Fruit fly (Drosophila melanogaster): ENCODE results near the gene CG43844.

The CG43844 gene

DNA sequence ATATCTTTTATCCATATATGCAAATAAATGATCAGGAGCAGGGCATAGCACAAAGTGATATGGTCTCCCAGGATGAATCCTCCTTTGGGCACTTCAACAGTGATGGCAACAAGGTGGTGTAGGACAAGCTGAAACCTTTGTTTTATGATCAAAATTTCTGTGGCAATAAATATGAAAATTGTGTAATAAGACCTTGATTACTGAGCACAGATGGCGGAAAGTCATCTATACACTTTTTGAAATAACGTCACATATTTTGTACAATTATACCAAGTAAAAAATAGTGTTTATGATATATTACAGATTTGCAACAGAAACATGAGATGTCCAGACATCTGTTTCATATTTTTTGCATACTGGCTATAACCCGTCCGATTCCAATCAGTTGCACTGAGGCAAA is 8.8 kb upstream of the CG43844 start, which contains the start of gene CG31465:
CG31465 (plus strand) TSS at position 301 of the 400 bp plus-strand sequence.
- no peak for TF ChIP-seq CG10669 (GFP tag; optimal IDR thresholded peaks at IDR 0.05)
- no peak for TF ChIP-seq CG11902 (GFP tag; optimal IDR thresholded peaks at IDR 0.05)
- no peak for TF ChIP-seq fd85E (GFP tag; optimal IDR thresholded peaks at IDR 0.05)
- TF ChIP-seq Eip93F (GFP tag; optimal IDR thresholded peaks at IDR 0.05), result no peak
- TF ChIP-seq svp (GFP tag), result no peak
- no peak for TF ChIP-seq CG6854 (GFP tag; optimal IDR thresholded peaks at IDR 0.05)
- TF ChIP-seq CG6808 (GFP tag; optimal IDR thresholded peaks at IDR 0.05), result no peak
- no peak for TF ChIP-seq Sox15 (GFP tag; optimal IDR thresholded peaks at IDR 0.05)
- TF ChIP-seq Ets21C (GFP tag; optimal IDR thresholded peaks at IDR 0.05), result no peak
- TF ChIP-seq cyc (GFP tag; optimal IDR thresholded peaks at IDR 0.05), result no peak
- no peak for TF ChIP-seq Sox14 (GFP tag; optimal IDR thresholded peaks at IDR 0.05)
- TF ChIP-seq Eip78C (GFP tag), result no peak
- no peak for TF ChIP-seq salr (GFP tag; optimal IDR thresholded peaks at IDR 0.05)
- no peak for TF ChIP-seq Eip75B (GFP tag; optimal IDR thresholded peaks at IDR 0.05)
- TF ChIP-seq esn (GFP tag; optimal IDR thresholded peaks at IDR 0.05), result no peak
- no peak for TF ChIP-seq CG32006 (GFP tag; optimal IDR thresholded peaks at IDR 0.05)
- no peak for TF ChIP-seq CG16779 (tag; optimal IDR thresholded peaks at IDR 0.05)
- TF ChIP-seq CG3919 (GFP tag; optimal IDR thresholded peaks at IDR 0.05), result no peak
- TF ChIP-seq fd59A (GFP tag; optimal IDR thresholded peaks at IDR 0.05), result no peak
- no peak for TF ChIP-seq CG8319 (GFP tag; optimal IDR thresholded peaks at IDR 0.05)

- no peak for TF ChIP-seq CG8632 (GFP tag; optimal IDR thresholded peaks at IDR 0.05)
- TF ChIP-seq svp (GFP tag), result no peak
- TF ChIP-seq CG11294 (GFP tag; IDR thresholded peaks at IDR 0.05), result no peak
These were observed 5.0 kb upstream of the CG43844 start, which contains the start of gene fit for dm6 chr3R:21884354-21884753. Gene fit, minus strand, starts transcription at chr3R:21884454.

dm6 chr3R:21885450-21885849 is 3.9 kb upstream of the CG43844 start, which contains the start of gene CG17819:
Gene CG17819, minus strand, starts transcription at chr3R:21885550.
- TF ChIP-seq CG16779 (tag; optimal IDR thresholded peaks at IDR 0.05) (no peak), Eip93F (GFP tag; optimal IDR thresholded peaks at IDR 0.05) (no peak), Eip78C (GFP tag) (no peak), CG8119 (GFP tag; IDR thresholded peaks at IDR 0.05) (no peak), vri (GFP tag; optimal IDR thresholded peaks at IDR 0.05) (no peak), achi (GFP tag; optimal IDR thresholded peaks at IDR 0.05) (no peak), fd85E (GFP tag; optimal IDR thresholded peaks at IDR 0.05) (no peak), CG31627 (GFP tag; optimal IDR thresholded peaks at IDR 0.05) (no peak), svp (GFP tag) (no peak), CG11294 (GFP tag; IDR thresholded peaks at IDR 0.05) (no peak), CG34406 (GFP tag; optimal IDR thresholded peaks at IDR 0.05) (no peak), Hr4 (GFP tag; optimal IDR thresholded peaks at IDR 0.05) (no peak)

dm6 chr3R:21886861-21887587 is 2.3 kb upstream of the CG43844 start, which contains the start of the genes CG6678 and dnd:
Gene CG6678, plus strand, starts transcription at chr3R:21887029.
Gene dnd, minus strand, starts transcription at chr3R:21887355.
- TF ChIP-seq vri (GFP tag; optimal IDR thresholded peaks at IDR 0.05) (peak; percentile 1), CG6276 (GFP tag; optimal IDR thresholded peaks at IDR 0.05) (no peak)

dm6 chr3R:21887588-21888007 is 1.7 kb upstream of the CG43844 start:
- TF ChIP-seq CG11294 (GFP tag; IDR thresholded peaks at IDR 0.05) (no peak), eg (GFP tag; IDR thresholded peaks at IDR 0.05) (peak; percentile 65; the same call in 2 of the 3 replicates), Sox15 (GFP tag; optimal IDR thresholded peaks at IDR 0.05) (peak; percentile 7), Gug (GFP tag; IDR thresholded peaks at IDR 0.05) (peak; percentile 29; the same call in 1 of the 2 replicates), acj6 (GFP tag; optimal IDR thresholded peaks at IDR 0.05) (peak; percentile 50), Met (GFP tag; optimal IDR thresholded peaks at IDR 0.05) (no peak), svp (GFP tag) (peak; percentile 74), CG6808 (GFP tag; optimal IDR thresholded peaks at IDR 0.05) (peak; percentile 37), spab (GFP tag; optimal IDR thresholded peaks at IDR 0.05) (peak; percentile 11), CG6792 (GFP tag; optimal IDR thresholded peaks at IDR 0.05) (peak; percentile 33), vri (GFP tag; optimal IDR thresholded peaks at IDR 0.05) (no peak), cyc (GFP tag; optimal IDR thresholded peaks at IDR 0.05) (peak; percentile 65), esn (GFP tag; optimal IDR thresholded peaks at IDR 0.05) (peak; percentile 71), CG3919 (GFP tag; optimal IDR thresholded peaks at IDR 0.05) (peak; percentile 66), CG7368 (GFP tag; optimal IDR thresholded peaks at IDR 0.05) (peak; percentile 56), CG6854 (GFP tag; optimal IDR thresholded peaks at IDR 0.05) (no peak), CG6163 (GFP tag; IDR thresholded peaks at IDR 0.05) (peak; percentile 56), achi (GFP tag; optimal IDR thresholded peaks at IDR 0.05) (peak; percentile 5), Sox102F (GFP tag; optimal IDR thresholded peaks at IDR 0.05) (no peak), Eip78C (GFP tag) (peak; percentile 92), Hr39 (GFP tag; optimal IDR thresholded peaks at IDR 0.05) (no peak), CG10631 (GFP tag; optimal IDR thresholded peaks at IDR 0.05) (peak; percentile 25), CG15336 (GFP tag; IDR thresholded peaks at IDR 0.05) (peak; percentile 64), Blimp-1 (GFP tag; optimal IDR thresholded peaks at IDR 0.05) (peak; percentile 19)

Data from whole organism, prepupa.